Fruit fly (Drosophila melanogaster) whole organism, prepupa: ENCODE data around the gene Cen.

Experiments used
- Blimp-1 ChIP-seq: fragments of 200-800 bp; sonication (Bioruptor generic); optimal IDR thresholded peaks from 3 replicates; lab custom pipeline; 2017; ENCODE audit warnings: missing biosample characterization, missing genetic modification characterization, mild to moderate bottlenecking, moderate library complexity, missing genetic modification reagents
- CG11294 ChIP-seq: fragments of 200-800 bp; sonication (Bioruptor generic); IDR thresholded peaks from 2 replicates; pipeline ENCODE4 v1.3.6; 2022; ENCODE audit warnings: missing biosample characterization, missing genetic modification characterization
- CG34406 ChIP-seq: fragments of 200-800 bp; sonication (Bioruptor generic); optimal IDR thresholded peaks from 3 replicates; lab custom pipeline; 2016; ENCODE audit warnings: missing biosample characterization, missing genetic modification characterization
- CG7368 ChIP-seq: fragments of 200-800 bp; sonication (Bioruptor generic); optimal IDR thresholded peaks from 3 replicates; lab custom pipeline; 2016; ENCODE audit warnings: missing biosample characterization, missing genetic modification characterization
- CG8632 ChIP-seq: fragments of 200-800 bp; sonication (Bioruptor generic); optimal IDR thresholded peaks from 3 replicates; lab custom pipeline; 2016; ENCODE audit warnings: missing biosample characterization, missing genetic modification characterization
- Eip78C ChIP-seq: fragments of 200-800 bp; sonication (Bioruptor generic); peaks from one replicate; lab custom pipeline; 2016; ENCODE audit warnings: missing biosample characterization, missing genetic modification characterization
- Ets96B ChIP-seq: fragments of 200-800 bp; optimal IDR thresholded peaks from 2 replicates; lab custom pipeline; 2019; ENCODE audit warnings: missing biosample characterization, mild to moderate bottlenecking, missing genetic modification characterization, moderate library complexity
- Smox ChIP-seq: fragments of 200-800 bp; sonication (Bioruptor generic); optimal IDR thresholded peaks from 3 replicates; lab custom pipeline; 2016; ENCODE audit warnings: missing biosample characterization, missing genetic modification characterization
- Sox14 ChIP-seq: fragments of 200-800 bp; sonication (Bioruptor generic); optimal IDR thresholded peaks from 3 replicates; lab custom pipeline; 2016; ENCODE audit warnings: missing biosample characterization, missing genetic modification characterization
- acj6 ChIP-seq: fragments of 200-800 bp; sonication (Bioruptor generic); optimal IDR thresholded peaks from 3 replicates; lab custom pipeline; 2016; ENCODE audit warnings: missing biosample characterization, missing genetic modification characterization
- dac ChIP-seq: fragments of 200-800 bp; sonication (Bioruptor generic); optimal IDR thresholded peaks from 2 replicates; lab custom pipeline; 2017; ENCODE audit warnings: missing biosample characterization, mild to moderate bottlenecking, missing genetic modification characterization
- eg ChIP-seq: fragments of 200-800 bp; sonication (Bioruptor generic); IDR thresholded peaks from 3 replicates; pipeline ENCODE4 v1.3.6; 2022; ENCODE audit warnings: missing biosample characterization, missing genetic modification characterization
- pdm3 ChIP-seq: fragments of 200-800 bp; sonication (Bioruptor generic); optimal IDR thresholded peaks from 3 replicates; lab custom pipeline; 2016; ENCODE audit warnings: missing biosample characterization, missing genetic modification characterization
- salr ChIP-seq, 2 experiments: fragments of 200-800 bp; sonication (Bioruptor generic); optimal IDR thresholded peaks; 3 replicates each; lab custom pipeline; 2016 to 2018; ENCODE audit warnings: missing biosample characterization in 2 of 2, missing genetic modification characterization in 2 of 2, mild to moderate bottlenecking in 1 of 2

Cen gene

DNA sequence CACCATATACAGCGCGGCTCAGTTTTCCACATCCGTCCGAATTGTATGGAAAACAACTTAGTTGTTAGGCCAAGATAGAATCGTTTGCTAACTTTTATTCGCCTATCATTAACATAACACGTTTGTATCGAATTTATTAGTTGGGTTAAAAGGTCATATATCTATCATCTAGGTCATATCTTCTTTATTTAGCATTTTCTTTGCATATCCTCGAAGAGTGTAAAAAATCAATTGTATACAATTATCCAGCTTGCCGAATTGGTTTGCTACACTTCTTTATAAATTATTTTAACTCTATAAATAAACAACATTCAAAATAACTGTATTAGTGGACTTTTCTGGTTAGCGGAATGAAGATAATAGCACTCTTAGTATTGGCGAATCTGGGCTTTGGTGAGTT is 47.4 kb downstream of the Cen start, which contains the start of gene CG17472:
CG17472 (plus strand) TSS at position 301 of the 400 bp plus-strand sequence.
- TF ChIP-seq salr (GFP tag; optimal IDR thresholded peaks at IDR 0.05; lab: Kevin White, UChicago) = no peak
- TF ChIP-seq CG11294 (GFP tag; lab: Robert Waterston, UW) = no peak
- no peak for TF ChIP-seq Smox (GFP tag; lab: Kevin White, UChicago)
- no peak for TF ChIP-seq eg
- no peak for TF ChIP-seq CG8632 (GFP tag; lab: Kevin White, UChicago)
- TF ChIP-seq Sox14 (GFP tag; lab: Kevin White, UChicago) = no peak
- no peak for TF ChIP-seq Blimp-1
- no peak for TF ChIP-seq dac (GFP tag; lab: Kevin White, UChicago)
- no peak for TF ChIP-seq acj6 (GFP tag; lab: Kevin White, UChicago)
- TF ChIP-seq Ets96B (tag; lab: Kevin White, UChicago) = no peak
- TF ChIP-seq Eip78C = no peak
- no peak for TF ChIP-seq CG34406 (GFP tag; lab: Kevin White, UChicago)
- no peak for TF ChIP-seq CG7368 (GFP tag; lab: Kevin White, UChicago)
- no peak for TF ChIP-seq pdm3 (GFP tag; lab: Kevin White, UChicago)
